Worm (Caenorhabditis elegans) whole organism, L1 larva: ENCODE measurements around the gene F11D11.12.

Experiments
- C04F5.9 ChIP-seq: sonication (generic microtip); optimal IDR thresholded peaks from 2 replicates; lab custom pipeline; 2016; ENCODE audit warnings: missing genetic modification characterization, missing compliant biosample characterization
- C16A3.4 ChIP-seq: fragments of 150-350 bp; optimal IDR thresholded peaks from 2 replicates; lab custom pipeline; 2014; ENCODE audit warnings: missing biosample characterization, missing genetic modification characterization
- C34B4.2 ChIP-seq: sonication (generic microtip); optimal IDR thresholded peaks from 2 replicates; lab custom pipeline; 2017; ENCODE audit warnings: mild to moderate bottlenecking, missing genetic modification characterization, missing compliant biosample characterization
- aha-1 ChIP-seq: fragments of 150-350 bp; optimal IDR thresholded peaks from 2 replicates; lab custom pipeline; 2014; ENCODE audit warnings: missing biosample characterization, missing genetic modification characterization
- ceh-8 ChIP-seq: fragments of 200-800 bp; sonication (Bioruptor generic); optimal IDR thresholded peaks from 2 replicates; lab custom pipeline; 2018; ENCODE audit warnings: mild to moderate bottlenecking, missing genetic modification characterization, moderate library complexity, missing compliant biosample characterization
- ceh-88 ChIP-seq: fragments of 200-800 bp; sonication (Bioruptor generic); IDR thresholded peaks from 2 replicates; pipeline ENCODE4 v1.3.6; 2022; ENCODE audit warnings: missing genetic modification characterization, missing compliant biosample characterization
- efl-1 ChIP-seq, 4 experiments: fragments of 150-350 bp; optimal IDR thresholded peaks in 3 of 4; peaks in 1 of 4; 1 replicate in 1 of 4; 2 replicates in 3 of 4; lab custom pipeline; 2014; ENCODE audit warnings: missing biosample characterization in 2 of 4, missing genetic modification characterization in 2 of 4, missing genetic modification reagents in 2 of 4
- efl-3 ChIP-seq: fragments of 200-800 bp; sonication (Bioruptor generic); optimal IDR thresholded peaks from 2 replicates; lab custom pipeline; 2018; ENCODE audit warnings: mild to moderate bottlenecking, missing genetic modification characterization, missing compliant biosample characterization
- egl-13 ChIP-seq: sonication (generic microtip); optimal IDR thresholded peaks from 2 replicates; lab custom pipeline; 2016; ENCODE audit warnings: missing genotype, missing genetic modification reagents, missing genetic modification characterization, missing compliant biosample characterization
- egl-27 ChIP-seq, 2 experiments: fragments of 150-350 bp in 1 of 2; sonication (generic microtip); optimal IDR thresholded peaks; 3 replicates each; lab custom pipeline; 2017 to 2018; ENCODE audit warnings: missing biosample characterization in 2 of 2, missing genetic modification characterization in 2 of 2, missing genetic modification reagents in 2 of 2
- elt-2 ChIP-seq: sonication (generic microtip); optimal IDR thresholded peaks from 2 replicates; lab custom pipeline; 2016; ENCODE audit warnings: missing genetic modification characterization, mild to moderate bottlenecking, inconsistent platforms, missing compliant biosample characterization, missing genetic modification reagents
- ets-5 ChIP-seq: fragments of 200-800 bp; sonication (Bioruptor generic); IDR thresholded peaks from 2 replicates; pipeline ENCODE4 v1.3.6; 2022; ENCODE audit warnings: missing genetic modification characterization, missing compliant biosample characterization
- fkh-4 ChIP-seq: sonication (generic microtip); optimal IDR thresholded peaks from 2 replicates; lab custom pipeline; 2016; ENCODE audit warnings: missing compliant biosample characterization, missing genetic modification characterization, borderline replicate concordance
- grh-1 ChIP-seq: fragments of 200-800 bp; sonication (Bioruptor generic); IDR thresholded peaks from 2 replicates; pipeline ENCODE4 v1.3.6; 2022; ENCODE audit warnings: missing genetic modification reagents, missing genetic modification characterization, missing compliant biosample characterization
- hlh-4 ChIP-seq: sonication (generic microtip); optimal IDR thresholded peaks from 2 replicates; lab custom pipeline; 2016; ENCODE audit warnings: mild to moderate bottlenecking, missing genetic modification characterization, missing compliant biosample characterization
- hpl-2 ChIP-seq: fragments of 150-350 bp; optimal IDR thresholded peaks from 2 replicates; lab custom pipeline; 2014; ENCODE audit warnings: missing biosample characterization, missing genetic modification reagents, missing genetic modification characterization
- irx-1 ChIP-seq: sonication (generic microtip); optimal IDR thresholded peaks from 2 replicates; lab custom pipeline; 2016; ENCODE audit warnings: missing genetic modification characterization, missing compliant biosample characterization
- lin-13 ChIP-seq: fragments of 150-350 bp; optimal IDR thresholded peaks from 2 replicates; lab custom pipeline; 2014; ENCODE audit warnings: missing biosample characterization, missing genetic modification reagents, missing genetic modification characterization
- lin-35 ChIP-seq, 2 experiments: fragments of 150-350 bp; optimal IDR thresholded peaks; 2 replicates each; lab custom pipeline; 2014; ENCODE audit warnings: missing biosample characterization in 2 of 2, missing genetic modification characterization in 2 of 2, missing genetic modification reagents in 2 of 2
- lin-39 ChIP-seq: fragments of 150-350 bp; optimal IDR thresholded peaks from 2 replicates; lab custom pipeline; 2014; ENCODE audit warnings: missing biosample characterization, missing genetic modification reagents, missing genetic modification characterization
- lir-3 ChIP-seq: sonication (generic microtip); optimal IDR thresholded peaks from 2 replicates; lab custom pipeline; 2016; ENCODE audit warnings: mild to moderate bottlenecking, missing genetic modification characterization, moderate library complexity, missing compliant biosample characterization; ENCODE audit not compliant: poor library complexity
- lsy-2 ChIP-seq, 2 experiments: fragments of 150-350 bp; optimal IDR thresholded peaks; 2 replicates each; lab custom pipeline; 2014; ENCODE audit warnings: missing biosample characterization in 2 of 2, missing genetic modification characterization in 2 of 2
- mab-9 ChIP-seq: fragments of 200-800 bp; sonication (Bioruptor generic); IDR thresholded peaks from 2 replicates; pipeline ENCODE4 v1.3.6; 2022; ENCODE audit warnings: missing genetic modification reagents, missing genetic modification characterization, missing compliant biosample characterization
- mef-2 ChIP-seq: fragments of 150-350 bp; optimal IDR thresholded peaks from 2 replicates; lab custom pipeline; 2014; ENCODE audit warnings: missing biosample characterization, missing genetic modification characterization
- mep-1 ChIP-seq: fragments of 150-350 bp; optimal IDR thresholded peaks from 2 replicates; lab custom pipeline; 2014; ENCODE audit warnings: missing biosample characterization, missing genetic modification characterization
- nhr-19 ChIP-seq: fragments of 200-800 bp; sonication (Bioruptor generic); conservative IDR thresholded peaks from 2 replicates; pipeline ENCODE4 v1.3.6; 2022; ENCODE audit warnings: missing genetic modification characterization, missing compliant biosample characterization
- nhr-237 ChIP-seq: fragments of 150-350 bp; optimal IDR thresholded peaks from 2 replicates; lab custom pipeline; 2014; ENCODE audit warnings: missing biosample characterization, missing genetic modification characterization
- nhr-47 ChIP-seq: sonication (generic microtip); optimal IDR thresholded peaks from 2 replicates; lab custom pipeline; 2016; ENCODE audit warnings: mild to moderate bottlenecking, missing genetic modification characterization, moderate library complexity, missing compliant biosample characterization
- nhr-71 ChIP-seq: sonication (generic microtip); optimal IDR thresholded peaks from 2 replicates; lab custom pipeline; 2016; ENCODE audit warnings: mild to moderate bottlenecking, missing genetic modification characterization, moderate library complexity, missing compliant biosample characterization
- nhr-85 ChIP-seq: sonication (generic microtip); peaks from one replicate; lab custom pipeline; 2016; ENCODE audit warnings: missing genetic modification characterization, inconsistent platforms, missing compliant biosample characterization
- nhr-90 ChIP-seq: sonication (generic microtip); optimal IDR thresholded peaks from 2 replicates; lab custom pipeline; 2016; ENCODE audit warnings: mild to moderate bottlenecking, missing genetic modification characterization, missing compliant biosample characterization; ENCODE audit not compliant: poor library complexity
- skn-1 ChIP-seq: fragments of 150-350 bp; optimal IDR thresholded peaks from 2 replicates; lab custom pipeline; 2014; ENCODE audit warnings: missing biosample characterization, missing genetic modification characterization
- snpc-4 ChIP-seq: fragments of 150-350 bp; optimal IDR thresholded peaks from 2 replicates; lab custom pipeline; 2014; ENCODE audit warnings: missing biosample characterization, missing genetic modification characterization
- sptf-1 ChIP-seq: fragments of 150-350 bp; optimal IDR thresholded peaks from 2 replicates; lab custom pipeline; 2014; ENCODE audit warnings: missing biosample characterization, missing genetic modification characterization
- swsn-7 ChIP-seq: sonication (generic microtip); optimal IDR thresholded peaks from 2 replicates; lab custom pipeline; 2016; ENCODE audit warnings: missing genetic modification characterization, missing compliant biosample characterization
- tbx-2 ChIP-seq: sonication (generic microtip); optimal IDR thresholded peaks from 2 replicates; lab custom pipeline; 2016; ENCODE audit warnings: missing genetic modification characterization, missing compliant biosample characterization
- unc-86 ChIP-seq: sonication (generic microtip); optimal IDR thresholded peaks from 2 replicates; lab custom pipeline; 2016; ENCODE audit warnings: missing genetic modification characterization, missing compliant biosample characterization
- unc-98 ChIP-seq: fragments of 200-800 bp; sonication (Bioruptor generic); IDR thresholded peaks from 2 replicates; pipeline ENCODE4 v1.3.6; 2022; ENCODE audit warnings: missing genetic modification characterization, missing compliant biosample characterization
- vab-15 ChIP-seq: sonication (generic microtip); optimal IDR thresholded peaks from 2 replicates; lab custom pipeline; 2017; ENCODE audit warnings: missing genotype, mild to moderate bottlenecking, missing genetic modification characterization, missing compliant biosample characterization
- zag-1 ChIP-seq: fragments of 150-350 bp; optimal IDR thresholded peaks from 2 replicates; lab custom pipeline; 2014; ENCODE audit warnings: missing biosample characterization, missing genetic modification characterization
- ztf-11 ChIP-seq, 2 experiments: sonication (generic microtip); optimal IDR thresholded peaks; 2 replicates each; lab custom pipeline; 2016 to 2017; ENCODE audit warnings: missing genetic modification characterization in 2 of 2, missing biosample characterization in 1 of 2, missing compliant biosample characterization in 1 of 2
- ztf-4 ChIP-seq: fragments of 150-350 bp; optimal IDR thresholded peaks from 2 replicates; lab custom pipeline; 2014; ENCODE audit warnings: missing biosample characterization, missing genetic modification characterization

Gene F11D11.12

DNA sequence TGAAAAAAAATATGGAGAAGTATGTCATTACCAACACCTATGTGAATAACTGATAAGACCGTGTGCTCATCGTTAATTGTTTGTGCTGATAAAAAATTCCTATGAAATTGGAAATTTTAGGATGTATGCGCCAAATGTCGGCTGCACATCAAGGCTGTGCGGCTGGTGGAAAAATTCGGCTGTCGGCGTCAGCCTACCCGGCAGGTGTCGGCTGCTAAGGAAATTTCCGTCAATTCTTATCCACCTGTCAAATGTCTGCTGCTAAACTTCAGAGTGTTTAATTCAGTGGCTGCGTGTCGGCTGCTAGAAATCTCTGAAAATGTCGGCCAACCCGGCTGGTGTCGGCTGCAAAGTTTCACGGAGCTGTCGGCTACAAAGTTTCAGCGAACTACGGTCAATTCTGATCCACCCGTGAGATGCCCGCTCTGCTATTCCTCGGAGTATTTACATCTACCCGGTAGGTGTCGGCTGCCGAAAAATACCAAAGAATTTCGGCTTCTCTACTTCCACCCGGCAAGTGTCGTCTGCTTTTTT lies 30.5 kb downstream of the F11D11.12 start, which contains the start of gene Y17D7C.2:
Y17D7C.2 (minus strand) TSS at position 32 of the 534 bp plus-strand sequence.
- TF ChIP-seq egl-13 (tag; lab: Kevin White, UChicago) (no peak), ets-5 (GFP tag; lab: Robert Waterston, UW) (0 out of 2 replicates have a peak, but pooled peaks have one; percentile 79), nhr-85 (tag; lab: Kevin White, UChicago) (peak; percentile 75), C34B4.2 (tag; lab: Kevin White, UChicago) (peak; percentile 14), grh-1 (GFP tag; lab: Robert Waterston, UW) (0 out of 2 replicates have a peak, but pooled peaks have one; percentile 42), nhr-237 (tag; lab: Kevin White, UChicago) (no peak), efl-1 (optimal IDR thresholded peaks at IDR 0.05; lab: Kevin White, UChicago) (no peak), efl-1 (GFP tag; optimal IDR thresholded peaks at IDR 0.05 in 1 of 2; lab: Kevin White, UChicago) (peak in 1 of 2 experiments; percentile 87), elt-2 (tag; lab: Kevin White, UChicago) (peak; percentile 24)

DNA sequence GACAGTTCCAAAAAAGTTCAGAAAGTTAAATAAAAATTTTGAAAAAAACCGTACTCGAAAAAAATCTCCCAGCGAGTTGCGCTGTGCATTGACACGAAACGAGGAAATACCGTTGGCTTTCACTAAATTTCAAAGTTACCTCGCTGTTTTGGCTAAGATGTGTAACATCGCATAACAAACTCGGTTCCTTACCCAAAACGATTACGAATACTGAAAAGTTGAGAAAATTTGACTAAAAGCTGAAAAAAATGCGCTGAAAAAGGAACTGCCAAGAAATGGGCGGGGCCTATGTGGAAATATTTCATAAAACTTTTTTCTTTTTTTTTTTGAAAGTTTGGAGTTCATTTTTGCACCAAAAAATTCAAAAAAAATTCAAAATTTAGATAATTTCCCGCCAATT lies 31.1 kb downstream of the F11D11.12 start:
- no peak for TF ChIP-seq efl-1 (optimal IDR thresholded peaks at IDR 0.05; lab: Kevin White, UChicago)
- TF ChIP-seq efl-1 (GFP tag; optimal IDR thresholded peaks at IDR 0.05 in 1 of 2; lab: Kevin White, UChicago) = peak in 1 of 2 experiments; percentile 91
- no peak for TF ChIP-seq mef-2 (tag; lab: Kevin White, UChicago)
- TF ChIP-seq nhr-19 = no peak

DNA sequence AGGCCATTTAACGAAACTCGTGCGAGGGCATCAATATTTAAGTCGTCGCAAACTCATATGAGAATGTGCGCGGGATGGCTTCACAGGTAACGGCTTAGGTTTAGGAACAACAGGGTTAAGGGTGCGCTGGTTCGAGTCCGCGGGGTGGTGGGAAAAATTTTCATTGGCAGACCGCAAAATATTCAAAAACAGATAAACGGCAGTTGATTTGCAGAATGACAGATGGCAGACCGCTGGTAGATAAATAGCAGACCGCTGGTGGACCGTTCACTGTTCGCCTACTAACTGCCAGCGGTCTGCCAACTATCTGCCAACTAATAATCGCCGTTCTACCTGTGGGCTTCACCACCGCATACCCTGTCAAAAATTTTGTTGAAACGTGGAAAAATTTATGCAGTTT lies 38.4 kb downstream of the F11D11.12 start:
- TF ChIP-seq egl-27 (tag; optimal IDR thresholded peaks at IDR 0.05; lab: Kevin White, UChicago) = no peak
- no peak for TF ChIP-seq mep-1 (tag; lab: Kevin White, UChicago)
- TF ChIP-seq zag-1 = no peak
- 0 out of 2 replicates have a peak, but pooled peaks have one; percentile 34 for TF ChIP-seq ets-5 (GFP tag; lab: Robert Waterston, UW)
- TF ChIP-seq nhr-85 (tag; lab: Kevin White, UChicago) = peak; percentile 72
- TF ChIP-seq vab-15 = no peak
- TF ChIP-seq aha-1 (tag; lab: Kevin White, UChicago) = no peak
- TF ChIP-seq tbx-2 (tag; lab: Kevin White, UChicago) = no peak
- no peak for TF ChIP-seq mef-2 (tag; lab: Kevin White, UChicago)
- peak; percentile 37 for TF ChIP-seq grh-1 (GFP tag; lab: Robert Waterston, UW)
- peak; percentile 71 for TF ChIP-seq nhr-47 (tag; lab: Kevin White, UChicago)
- TF ChIP-seq mab-9 (GFP tag; lab: Robert Waterston, UW) = no peak
- TF ChIP-seq nhr-71 (tag; lab: Kevin White, UChicago) = no peak
- 0 out of 2 replicates have a peak, but pooled peaks have one; percentile 34 for TF ChIP-seq nhr-19
- TF ChIP-seq sptf-1 (tag; lab: Kevin White, UChicago) = no peak
- TF ChIP-seq unc-98 = 0 out of 2 replicates have a peak, but pooled peaks have one; percentile 12
- no peak for TF ChIP-seq efl-1 (optimal IDR thresholded peaks at IDR 0.05; lab: Kevin White, UChicago)
- TF ChIP-seq efl-1 (GFP tag; optimal IDR thresholded peaks at IDR 0.05 in 1 of 2; lab: Kevin White, UChicago) = no peak
- TF ChIP-seq efl-3 (GFP tag; lab: Kevin White, UChicago) = no peak
- TF ChIP-seq ceh-8 (GFP tag; lab: Kevin White, UChicago) = no peak
- TF ChIP-seq C04F5.9 (tag; lab: Kevin White, UChicago) = no peak
- no peak for TF ChIP-seq lir-3 (tag; lab: Kevin White, UChicago)
- TF ChIP-seq C16A3.4 = no peak

DNA sequence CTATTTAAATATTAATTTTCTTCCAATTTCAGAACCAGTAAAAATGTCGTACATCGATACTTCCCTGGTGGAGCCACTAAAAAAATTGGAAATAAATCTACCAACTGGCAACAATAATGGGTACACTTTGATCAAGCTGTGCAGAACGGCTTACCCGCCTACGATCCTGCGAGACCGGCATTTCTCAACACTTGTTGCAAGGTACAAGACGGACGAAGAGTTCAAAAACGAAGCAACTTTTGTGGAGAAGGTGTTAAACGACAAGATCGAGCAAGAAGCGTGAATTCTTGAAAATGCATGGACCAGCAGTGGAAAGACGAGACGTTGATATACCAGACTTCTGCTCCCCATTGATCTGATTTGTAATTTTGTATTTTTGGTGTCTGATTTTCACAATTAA lies 39.1 kb downstream of the F11D11.12 start:
- TF ChIP-seq nhr-71 (tag; lab: Kevin White, UChicago) (no peak), nhr-19 (0 out of 2 replicates have a peak, but pooled peaks have one; percentile 9)

DNA sequence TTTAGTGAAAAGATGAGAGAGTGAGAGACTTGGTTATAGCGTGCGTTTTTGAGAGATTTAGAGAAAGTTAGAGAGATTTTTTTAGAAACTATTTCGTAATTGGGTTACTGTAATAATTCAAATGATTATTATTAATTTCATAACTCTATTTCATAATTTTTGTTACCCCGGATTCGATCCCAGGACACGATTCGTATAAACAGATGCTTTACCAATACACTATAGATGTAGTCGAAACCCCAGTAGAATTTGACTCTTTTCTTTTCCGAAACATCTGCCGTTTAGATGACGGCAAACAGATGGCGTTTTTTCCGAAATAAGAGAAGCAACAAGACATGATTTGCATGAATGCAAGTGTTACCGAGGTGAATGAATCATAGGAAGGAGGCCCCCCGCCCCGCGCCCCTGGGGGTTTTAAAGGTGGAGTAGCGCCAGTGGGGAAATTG lies 40.4 kb downstream of the F11D11.12 start:
- TF ChIP-seq ztf-11 (tag; optimal IDR thresholded peaks at IDR 0.05; lab: Kevin White, UChicago) (peak in 1 of 2 experiments; percentile 81), hpl-2 (no peak), snpc-4 (peak; percentile 36), ceh-88 (no peak), lin-39 (tag; lab: Kevin White, UChicago) (peak; percentile 57), egl-13 (tag; lab: Kevin White, UChicago) (no peak), unc-86 (tag; lab: Kevin White, UChicago) (peak; percentile 5), swsn-7 (tag; lab: Kevin White, UChicago) (peak; percentile 37), nhr-90 (tag; lab: Kevin White, UChicago) (peak; percentile 47), mep-1 (tag; lab: Kevin White, UChicago) (peak; percentile 71), lsy-2 (tag; optimal IDR thresholded peaks at IDR 0.05; lab: Kevin White, UChicago) (peak; percentile 87 to 97), hlh-4 (tag; lab: Kevin White, UChicago) (peak; percentile 42), skn-1 (tag; lab: Kevin White, UChicago) (peak; percentile 55), ztf-4 (tag; lab: Kevin White, UChicago) (no peak), fkh-4 (tag; lab: Kevin White, UChicago) (peak; percentile 48), lin-13 (GFP tag; lab: Kevin White, UChicago) (no peak), C04F5.9 (tag; lab: Kevin White, UChicago) (no peak), irx-1 (tag; lab: Kevin White, UChicago) (peak; percentile 79), lin-35 (GFP tag; optimal IDR thresholded peaks at IDR 0.05; lab: Kevin White, UChicago) (peak in 1 of 2 experiments; percentile 15)
